Worm (Caenorhabditis elegans) whole organism, young adult: ENCODE data around the gene K03H1.7.

Experiments used
- D2030.7 ChIP-seq: fragments of 200-800 bp; sonication (Bioruptor generic); IDR thresholded peaks from 2 replicates; pipeline ENCODE4 v1.3.6; 2022; ENCODE audit warnings: missing genetic modification reagents, missing genetic modification characterization, missing compliant biosample characterization
- F33H1.4 ChIP-seq: fragments of 200-800 bp; sonication (Bioruptor generic); IDR thresholded peaks from 2 replicates; pipeline ENCODE4 v1.3.6; 2022; ENCODE audit warnings: missing genetic modification reagents, missing genetic modification characterization, missing compliant biosample characterization
- T26A5.8 ChIP-seq: sonication (generic microtip); optimal IDR thresholded peaks from 2 replicates; lab custom pipeline; 2016; ENCODE audit warnings: missing genetic modification characterization, missing compliant biosample characterization
- Y53F4B.3 ChIP-seq: fragments of 200-800 bp; sonication (Bioruptor generic); IDR thresholded peaks from 2 replicates; pipeline ENCODE4 v1.3.6; 2022; ENCODE audit warnings: missing genetic modification reagents, missing genetic modification characterization, missing compliant biosample characterization
- athp-1 ChIP-seq: sonication (generic microtip); optimal IDR thresholded peaks from 2 replicates; lab custom pipeline; 2017; ENCODE audit warnings: mild to moderate bottlenecking, missing genetic modification characterization, missing compliant biosample characterization
- cebp-1 ChIP-seq, 2 experiments: fragments of 200-800 bp in 1 of 2; sonication (Bioruptor generic) in 1 of 2; sonication (generic microtip) in 1 of 2; IDR thresholded peaks in 1 of 2; optimal IDR thresholded peaks in 1 of 2; 2 replicates each; pipeline versions ENCODE4 v1.3.6 to Lab custom; 2017 to 2022; ENCODE audit warnings: missing compliant biosample characterization in 2 of 2, missing genetic modification characterization in 2 of 2, mild to moderate bottlenecking in 1 of 2, missing genetic modification reagents in 1 of 2, moderate library complexity in 1 of 2
- cebp-2 ChIP-seq: fragments of 200-800 bp; sonication (Bioruptor generic); IDR thresholded peaks from 2 replicates; pipeline ENCODE4 v1.3.6; 2022; ENCODE audit warnings: missing genetic modification characterization, missing compliant biosample characterization
- ceh-27 ChIP-seq: fragments of 200-800 bp; sonication (Bioruptor generic); optimal IDR thresholded peaks from 2 replicates; lab custom pipeline; 2018; ENCODE audit warnings: mild to moderate bottlenecking, missing genetic modification characterization, moderate library complexity, missing compliant biosample characterization
- ceh-40 ChIP-seq: fragments of 200-800 bp; sonication (Bioruptor generic); IDR thresholded peaks from 2 replicates; pipeline ENCODE4 v1.3.6; 2022; ENCODE audit warnings: missing genetic modification characterization, missing compliant biosample characterization
- ceh-91 ChIP-seq: fragments of 200-800 bp; sonication (Bioruptor generic); IDR thresholded peaks from 2 replicates; pipeline ENCODE4 v1.3.6; 2022; ENCODE audit warnings: missing genetic modification reagents, missing genetic modification characterization, missing compliant biosample characterization
- dox-1 ChIP-seq: fragments of 200-800 bp; sonication (Bioruptor generic); IDR thresholded peaks from 2 replicates; pipeline ENCODE4 v1.3.6; 2022; ENCODE audit warnings: missing genetic modification reagents, missing genetic modification characterization, missing compliant biosample characterization
- efl-1 ChIP-seq: fragments of 150-350 bp; optimal IDR thresholded peaks from 2 replicates; lab custom pipeline; 2014; ENCODE audit warnings: missing biosample characterization, missing genetic modification reagents, missing genetic modification characterization
- egl-18 ChIP-seq: fragments of 200-800 bp; sonication (Bioruptor generic); IDR thresholded peaks from 2 replicates; pipeline ENCODE4 v1.3.6; 2022; ENCODE audit warnings: missing genetic modification reagents, missing genetic modification characterization, missing compliant biosample characterization
- egrh-3 ChIP-seq: fragments of 200-800 bp; sonication (Bioruptor generic); IDR thresholded peaks from 2 replicates; pipeline ENCODE4 v1.3.6; 2022; ENCODE audit warnings: missing genetic modification reagents, missing genetic modification characterization, missing compliant biosample characterization
- hlh-26 ChIP-seq: fragments of 200-800 bp; sonication (Bioruptor generic); conservative IDR thresholded peaks from 2 replicates; pipeline ENCODE4 v1.3.6; 2022; ENCODE audit warnings: missing genetic modification reagents, missing genetic modification characterization, missing compliant biosample characterization
- hmg-1.2 ChIP-seq: fragments of 200-800 bp; sonication (Bioruptor generic); IDR thresholded peaks from 2 replicates; pipeline ENCODE4 v1.3.6; 2022; ENCODE audit warnings: missing genetic modification reagents, missing genetic modification characterization, missing compliant biosample characterization
- hrde-1 ChIP-seq: sonication (generic microtip); optimal IDR thresholded peaks from 2 replicates; lab custom pipeline; 2016; ENCODE audit warnings: missing genetic modification characterization, mild to moderate bottlenecking, missing compliant biosample characterization, moderate library complexity, missing genotype, missing genetic modification reagents, borderline replicate concordance
- let-607 ChIP-seq, 2 experiments: fragments of 200-800 bp in 1 of 2; sonication (Bioruptor generic) in 1 of 2; sonication (generic microtip) in 1 of 2; optimal IDR thresholded peaks; 2 replicates each; lab custom pipeline; 2016 to 2018; ENCODE audit warnings: mild to moderate bottlenecking in 2 of 2, missing compliant biosample characterization in 2 of 2, missing genetic modification characterization in 2 of 2, moderate library complexity in 2 of 2, missing genotype in 1 of 2
- lin-40 ChIP-seq: sonication (generic microtip); optimal IDR thresholded peaks from 2 replicates; lab custom pipeline; 2016; ENCODE audit warnings: missing genetic modification characterization, mild to moderate bottlenecking, missing compliant biosample characterization, missing genotype, missing genetic modification reagents
- lir-1 ChIP-seq: fragments of 200-800 bp; sonication (Bioruptor generic); conservative IDR thresholded peaks from 2 replicates; pipeline ENCODE4 v1.3.6; 2022; ENCODE audit warnings: missing genetic modification reagents, missing genetic modification characterization, missing compliant biosample characterization
- lsl-1 ChIP-seq: fragments of 200-800 bp; sonication (Bioruptor generic); optimal IDR thresholded peaks from 2 replicates; lab custom pipeline; 2018; ENCODE audit warnings: mild to moderate bottlenecking, missing genetic modification characterization, moderate library complexity, missing compliant biosample characterization
- madf-6 ChIP-seq: fragments of 200-800 bp; sonication (Bioruptor generic); IDR thresholded peaks from 2 replicates; pipeline ENCODE4 v1.3.6; 2022; ENCODE audit warnings: missing genetic modification reagents, missing genetic modification characterization, missing compliant biosample characterization
- madf-8 ChIP-seq: fragments of 200-800 bp; sonication (Bioruptor generic); conservative IDR thresholded peaks from 2 replicates; pipeline ENCODE4 v1.3.6; 2022; ENCODE audit warnings: missing genetic modification reagents, missing genetic modification characterization, missing compliant biosample characterization
- mxl-1 ChIP-seq: sonication (generic microtip); optimal IDR thresholded peaks from 2 replicates; lab custom pipeline; 2016; ENCODE audit warnings: missing genetic modification characterization, missing compliant biosample characterization
- nhr-120 ChIP-seq: fragments of 200-800 bp; sonication (Bioruptor generic); IDR thresholded peaks from 2 replicates; pipeline ENCODE4 v1.3.6; 2022; ENCODE audit warnings: missing genetic modification characterization, missing compliant biosample characterization
- nhr-27 ChIP-seq: fragments of 200-800 bp; sonication (Bioruptor generic); optimal IDR thresholded peaks from 2 replicates; lab custom pipeline; 2018; ENCODE audit warnings: mild to moderate bottlenecking, missing genetic modification characterization, moderate library complexity, missing compliant biosample characterization
- nhr-80 ChIP-seq: sonication (generic microtip); optimal IDR thresholded peaks from 2 replicates; lab custom pipeline; 2016; ENCODE audit warnings: missing genetic modification characterization, missing compliant biosample characterization
- pha-4 ChIP-seq: fragments of 150-350 bp; sonication (generic microtip); optimal IDR thresholded peaks from 2 replicates; lab custom pipeline; 2014; ENCODE audit warnings: missing biosample characterization, missing genetic modification reagents, missing genetic modification characterization
- rpc-1 ChIP-seq, 2 experiments: fragments of 150-350 bp in 1 of 2; sonication (generic microtip) in 1 of 2; optimal IDR thresholded peaks; 2 replicates each; lab custom pipeline; 2014 to 2018; ENCODE audit warnings: missing biosample characterization in 1 of 2, missing genetic modification characterization in 1 of 2, missing genetic modification reagents in 1 of 2, missing genotype in 1 of 2
- snpc-1.1 ChIP-seq: sonication (generic microtip); optimal IDR thresholded peaks from 2 replicates; lab custom pipeline; 2017; ENCODE audit warnings: missing genetic modification characterization, mild to moderate bottlenecking, missing compliant biosample characterization, antibody characterized with exemption, moderate library complexity, missing genotype, missing genetic modification reagents; ENCODE audit not compliant: insufficient read depth
- snpc-1.3 ChIP-seq: sonication (generic microtip); optimal IDR thresholded peaks from 2 replicates; lab custom pipeline; 2017; ENCODE audit warnings: missing genetic modification characterization, mild to moderate bottlenecking, missing compliant biosample characterization, antibody characterized with exemption, moderate library complexity, missing genotype, missing genetic modification reagents; ENCODE audit not compliant: insufficient read depth
- snpc-3.4 ChIP-seq: sonication (generic microtip); optimal IDR thresholded peaks from 2 replicates; lab custom pipeline; 2017; ENCODE audit warnings: missing genetic modification characterization, mild to moderate bottlenecking, missing compliant biosample characterization, antibody characterized with exemption, moderate library complexity, missing genotype, missing genetic modification reagents
- snpc-4 ChIP-seq, 5 experiments: fragments of 150-350 bp in 1 of 5; sonication (generic microtip) in 4 of 5; optimal IDR thresholded peaks; 2 replicates each; lab custom pipeline; 2014 to 2018; ENCODE audit warnings: missing genetic modification characterization in 5 of 5, missing biosample characterization in 3 of 5, antibody characterized with exemption in 2 of 5, mild to moderate bottlenecking in 2 of 5, missing compliant biosample characterization in 2 of 5, missing genotype in 2 of 5, moderate library complexity in 2 of 5, missing genetic modification reagents in 1 of 5
- xnd-1 ChIP-seq: sonication (generic microtip); optimal IDR thresholded peaks from 2 replicates; lab custom pipeline; 2016; ENCODE audit warnings: missing genotype, missing genetic modification reagents, missing genetic modification characterization, missing compliant biosample characterization

Gene K03H1.7

ce11 chrIII:9907574-9907973 lies 39.6 kb upstream of the K03H1.7 start:
- TF ChIP-seq Y53F4B.3 (no peak), dox-1 (GFP tag; lab: Robert Waterston, UW) (no peak), egl-18 (GFP tag; lab: Robert Waterston, UW) (no peak), nhr-120 (no peak), lir-1 (no peak), ceh-91 (no peak), let-607 (tag; optimal IDR thresholded peaks at IDR 0.05; lab: Kevin White, UChicago) (no peak), ceh-27 (no peak), nhr-27 (tag; lab: Kevin White, UChicago) (no peak), hrde-1 (tag; lab: Kevin White, UChicago) (no peak), rpc-1 (optimal IDR thresholded peaks at IDR 0.05; lab: Kevin White, UChicago) (no peak), rpc-1 (tag; optimal IDR thresholded peaks at IDR 0.05; lab: Kevin White, UChicago) (no peak), hlh-26 (GFP tag; lab: Robert Waterston, UW) (no peak)

DNA sequence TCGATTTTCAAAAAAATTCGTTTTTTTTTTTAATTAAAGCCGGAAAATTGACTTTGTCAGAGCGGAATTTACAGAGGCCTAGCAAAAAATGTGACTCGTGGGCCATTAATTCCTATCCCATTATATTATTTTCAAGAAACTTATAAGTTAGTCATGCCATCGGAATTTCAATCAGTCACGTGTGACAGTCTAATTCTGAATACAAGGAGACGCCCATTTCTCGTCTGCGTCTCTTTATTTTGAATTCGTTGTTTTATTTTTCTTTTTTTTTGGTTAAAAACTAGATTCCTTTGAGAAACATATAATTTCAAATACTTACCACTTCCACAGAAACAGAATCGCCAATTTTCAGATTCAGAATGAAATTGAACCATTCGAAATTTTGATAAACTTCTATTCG lies 38.4 kb upstream of the K03H1.7 start:
- TF ChIP-seq athp-1 (tag; lab: Kevin White, UChicago), result no peak
- TF ChIP-seq pha-4 (tag; lab: Kevin White, UChicago), result no peak
- TF ChIP-seq cebp-1 (GFP tag; IDR thresholded peaks at IDR 0.05; lab: Robert Waterston, UW), result no peak
- peak; percentile 11 for TF ChIP-seq cebp-1 (tag; optimal IDR thresholded peaks at IDR 0.05; lab: Kevin White, UChicago)
- TF ChIP-seq cebp-2 (GFP tag; lab: Robert Waterston, UW), result no peak
- no peak for TF ChIP-seq ceh-40 (GFP tag; lab: Robert Waterston, UW)
- no peak for TF ChIP-seq nhr-80
- TF ChIP-seq hmg-1.2, result peak; percentile 14; the same call in 1 of the 2 replicates
- no peak for TF ChIP-seq mxl-1 (tag; lab: Kevin White, UChicago)
- TF ChIP-seq, all 124 proteins: peak for 2

DNA sequence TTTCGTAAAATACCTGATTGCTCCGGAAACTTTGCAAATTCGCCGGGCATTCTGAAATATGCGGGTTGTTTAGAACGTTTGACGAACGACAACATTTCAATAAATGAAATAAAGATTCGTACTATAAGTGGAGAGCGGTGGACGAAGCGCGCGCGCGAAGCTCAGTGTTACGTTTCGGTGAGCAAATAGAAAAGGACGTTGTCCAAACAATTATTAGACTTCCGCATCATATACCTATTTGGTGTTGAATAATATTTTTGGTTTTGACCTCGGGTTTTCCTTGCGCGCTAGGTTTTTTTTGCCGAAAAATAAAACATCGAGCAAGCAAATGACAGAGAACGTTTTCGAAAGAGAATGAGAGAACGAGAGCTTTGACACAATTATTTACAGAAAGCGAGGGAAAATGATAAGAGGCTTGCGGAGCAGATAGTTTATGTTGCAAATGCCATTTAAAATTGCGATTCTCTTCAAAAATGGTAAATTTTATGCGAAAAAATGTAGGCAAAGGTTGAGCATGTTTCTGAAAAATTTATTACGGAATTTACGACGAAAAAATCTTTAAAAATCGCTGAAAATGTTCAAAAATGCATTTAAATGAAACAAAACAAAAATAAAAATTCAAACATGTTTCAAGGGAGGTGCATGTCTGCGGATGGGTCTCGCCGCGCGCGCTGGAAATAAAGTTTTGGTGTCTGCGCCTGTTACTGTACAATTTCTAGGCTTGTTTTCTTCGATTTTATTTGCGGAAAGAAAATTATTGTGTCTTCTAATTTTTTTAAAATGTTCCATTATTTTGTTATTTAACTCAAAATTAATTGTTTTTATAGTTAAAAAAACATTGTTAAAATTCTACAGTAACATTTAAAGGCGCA lies 36.4 kb upstream of the K03H1.7 start, which contains the start of the genes cyld-1 and F40F12.9:
TSS of gene cyld-1 (minus strand) at position 51 of the 872 bp plus-strand sequence.
TSS of gene F40F12.9 (plus strand) at position 721 of the 872 bp plus-strand sequence.
- peak; percentile 86 for TF ChIP-seq lsl-1 (GFP tag; lab: Kevin White, UChicago)
- peak; percentile 18 for TF ChIP-seq snpc-3.4 (tag; lab: Kevin White, UChicago)
- no peak for TF ChIP-seq lin-40 (tag; lab: Kevin White, UChicago)
- no peak for TF ChIP-seq cebp-1 (GFP tag; IDR thresholded peaks at IDR 0.05; lab: Robert Waterston, UW)
- peak; percentile 35 for TF ChIP-seq cebp-1 (tag; optimal IDR thresholded peaks at IDR 0.05; lab: Kevin White, UChicago)
- peak; percentile 60 for TF ChIP-seq snpc-1.3 (tag; lab: Kevin White, UChicago)
- peak; percentile 62 for TF ChIP-seq nhr-80
- TF ChIP-seq snpc-4 (GFP tag; optimal IDR thresholded peaks at IDR 0.05; lab: Kevin White, UChicago), result no peak
- TF ChIP-seq snpc-4 (tag; optimal IDR thresholded peaks at IDR 0.05; lab: Kevin White, UChicago), result no peak
- peak; percentile 5 for TF ChIP-seq snpc-1.1 (tag; lab: Kevin White, UChicago)
- peak; percentile 25 for TF ChIP-seq efl-1
- no peak for TF ChIP-seq T26A5.8 (tag; lab: Kevin White, UChicago)
- peak; percentile 6 for TF ChIP-seq xnd-1 (tag; lab: Kevin White, UChicago)
- peak; percentile 75 for TF ChIP-seq madf-6 (GFP tag; lab: Robert Waterston, UW)
- peak; percentile 55 for TF ChIP-seq madf-8 (GFP tag; lab: Robert Waterston, UW)
- TF ChIP-seq D2030.7 (GFP tag; lab: Robert Waterston, UW), result peak; percentile 50
- TF ChIP-seq F33H1.4, result peak; percentile 83
- TF ChIP-seq ceh-91, result peak; percentile 60
- no peak for TF ChIP-seq egrh-3 (GFP tag; lab: Robert Waterston, UW)
- TF ChIP-seq, all 124 proteins: peak for 13
